Fruit fly (Drosophila melanogaster): ENCODE measurements around the gene CG6996.

CG6996 gene

dm6 chr3L:20183345-20184088 lies 23.8 kb upstream of the CG6996 start:
- TF ChIP-seq CG10565 (GFP tag; optimal IDR thresholded peaks at IDR 0.05) (no peak), Atf6 (GFP tag; IDR thresholded peaks at IDR 0.05) (peak; percentile 55), tup (GFP tag; optimal IDR thresholded peaks at IDR 0.05) (no peak), CG16779 (GFP tag; IDR thresholded peaks at IDR 0.05) (no peak), da (GFP tag; optimal IDR thresholded peaks at IDR 0.05) (no peak), hkb (optimal IDR thresholded peaks at IDR 0.05) (no peak), hkb (GFP tag; IDR thresholded peaks at IDR 0.05) (peak; percentile 45), nerfin-1 (tag; optimal IDR thresholded peaks at IDR 0.05) (no peak), cad (GFP tag; optimal IDR thresholded peaks at IDR 0.05) (no peak), CG14710 (tag; optimal IDR thresholded peaks at IDR 0.05) (peak; percentile 20), CG43689 (GFP tag; IDR thresholded peaks at IDR 0.05) (no peak), Stat92E (GFP tag; optimal IDR thresholded peaks at IDR 0.05) (no peak), CG32532 (GFP tag; IDR thresholded peaks at IDR 0.05) (peak; percentile 29; the same call in 1 of the 2 replicates), CG9797 (GFP tag; optimal IDR thresholded peaks at IDR 0.05) (no peak), CG2678 (tag; optimal IDR thresholded peaks at IDR 0.05) (peak; percentile 68), corto (GFP tag; optimal IDR thresholded peaks at IDR 0.05) (no peak), odd (GFP tag; optimal IDR thresholded peaks at IDR 0.05) (no peak), shn (GFP tag; optimal IDR thresholded peaks at IDR 0.05) (no peak), kni (GFP tag; optimal IDR thresholded peaks at IDR 0.05) (no peak), CG11723 (GFP tag; optimal IDR thresholded peaks at IDR 0.05) (peak; percentile 28), Hey (tag; optimal IDR thresholded peaks at IDR 0.05) (no peak), YL-1 (GFP tag; optimal IDR thresholded peaks at IDR 0.05) (no peak), Sox100B (GFP tag; optimal IDR thresholded peaks at IDR 0.05) (peak; percentile 46), D19B (GFP tag; optimal IDR thresholded peaks at IDR 0.05) (no peak), Chrac-16 (GFP tag; optimal IDR thresholded peaks at IDR 0.05) (peak; percentile 46), ERR (GFP tag; optimal IDR thresholded peaks at IDR 0.05) (no peak), CG9932 (GFP tag; IDR thresholded peaks at IDR 0.05) (peak; percentile 56; the same call in 1 of the 2 replicates), Fer1 (GFP tag; optimal IDR thresholded peaks at IDR 0.05) (peak; percentile 53), Sox102F (GFP tag; optimal IDR thresholded peaks at IDR 0.05) (peak; percentile 69), CkIIα-i1 (GFP tag; IDR thresholded peaks at IDR 0.05) (no peak), CG4404 (GFP tag; IDR thresholded peaks at IDR 0.05) (peak; percentile 29; the same call in 1 of the 2 replicates), CG1603 (tag; optimal IDR thresholded peaks at IDR 0.05) (no peak), Neu2 (GFP tag; optimal IDR thresholded peaks at IDR 0.05; ENCODE audit: borderline replicate concordance) (no peak), CG12942 (GFP tag; optimal IDR thresholded peaks at IDR 0.05) (peak; percentile 14), gce (GFP tag; IDR thresholded peaks at IDR 0.05) (no peak), gsb (GFP tag; IDR thresholded peaks at IDR 0.05) (no peak), Blimp-1 (GFP tag; optimal IDR thresholded peaks at IDR 0.05) (peak; percentile 54), Nf-YB (GFP tag; optimal IDR thresholded peaks at IDR 0.05) (no peak), CG3163 (GFP tag; optimal IDR thresholded peaks at IDR 0.05) (no peak), CTCF (GFP tag; optimal IDR thresholded peaks at IDR 0.05) (no peak), lbe (GFP tag; optimal IDR thresholded peaks at IDR 0.05) (no peak), prd (optimal IDR thresholded peaks at IDR 0.05) (no peak), prd (GFP tag; IDR thresholded peaks at IDR 0.05) (peak; percentile 58; the same call in 1 of the 3 replicates), psq (GFP tag; optimal IDR thresholded peaks at IDR 0.05) (no peak), onecut (GFP tag; IDR thresholded peaks at IDR 0.05) (no peak), zfh2 (GFP tag; optimal IDR thresholded peaks at IDR 0.05) (peak; percentile 33), wdn (GFP tag; IDR thresholded peaks at IDR 0.05) (0 out of 2 replicates have a peak, but pooled peaks have one; percentile 8), Elba2 (GFP tag; optimal IDR thresholded peaks at IDR 0.05) (no peak), CG4854 (GFP tag; optimal IDR thresholded peaks at IDR 0.05) (no peak), CG4424 (GFP tag; optimal IDR thresholded peaks at IDR 0.05) (peak; percentile 60), Eip74EF (GFP tag; optimal IDR thresholded peaks at IDR 0.05) (no peak)

Measured in whole organism, embryonic.